Worm (Caenorhabditis elegans): ENCODE measurements around the gene Y53F4B.27.
"Not testable (repeated sequence)": the region's sequence is repeated elsewhere in the genome, so short reads cannot be mapped to it uniquely, and the experiment has no call there.

Gene Y53F4B.27

ce11 chrII:15145594-15145993, at the start of gene Y53F4B.27:
Gene Y53F4B.27, plus strand, starts transcription at chrII:15145894.
- TF ChIP-seq unc-62 (GFP tag; optimal IDR thresholded peaks at IDR 0.05), result no peak

DNA sequence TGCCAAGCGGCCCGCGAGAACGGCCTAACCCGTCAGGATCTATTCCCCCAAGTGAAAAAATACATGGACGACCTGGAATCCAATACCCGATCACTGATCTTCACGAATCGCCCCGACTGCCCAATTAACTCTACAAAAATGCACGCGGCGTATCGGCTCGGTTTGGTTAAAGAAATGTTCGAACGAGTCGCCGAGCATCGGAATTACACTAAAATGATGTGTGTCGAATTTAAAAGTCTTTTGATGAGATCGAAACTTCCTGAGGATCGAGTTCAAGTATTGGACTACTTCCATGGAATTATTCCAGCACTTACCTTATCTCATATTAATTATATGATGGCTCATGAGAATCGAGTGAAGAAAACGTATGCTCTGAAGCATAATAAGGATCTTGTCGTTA, 38.5 kb upstream of the Y53F4B.27 start:
- no peak for TF ChIP-seq unc-62 (GFP tag; optimal IDR thresholded peaks at IDR 0.05)

- TF ChIP-seq unc-62 (GFP tag; optimal IDR thresholded peaks at IDR 0.05), result no peak
Observed at ce11 chrII:15109844-15110243, 35.9 kb upstream of the Y53F4B.27 start, which contains the start of gene Y53F4B.39. Gene Y53F4B.39, plus strand, starts transcription at chrII:15110144.

- no peak for TF ChIP-seq unc-62 (GFP tag; optimal IDR thresholded peaks at IDR 0.05)
Observed at ce11 chrII:15111352-15111751, 34.3 kb upstream of the Y53F4B.27 start.

ce11 chrII:15119537-15120360, 25.9 kb upstream of the Y53F4B.27 start, which contains the start of gene arp-1:
Gene arp-1, plus strand, starts transcription at chrII:15120301.
- no peak for TF ChIP-seq unc-62 (GFP tag; optimal IDR thresholded peaks at IDR 0.05)

DNA sequence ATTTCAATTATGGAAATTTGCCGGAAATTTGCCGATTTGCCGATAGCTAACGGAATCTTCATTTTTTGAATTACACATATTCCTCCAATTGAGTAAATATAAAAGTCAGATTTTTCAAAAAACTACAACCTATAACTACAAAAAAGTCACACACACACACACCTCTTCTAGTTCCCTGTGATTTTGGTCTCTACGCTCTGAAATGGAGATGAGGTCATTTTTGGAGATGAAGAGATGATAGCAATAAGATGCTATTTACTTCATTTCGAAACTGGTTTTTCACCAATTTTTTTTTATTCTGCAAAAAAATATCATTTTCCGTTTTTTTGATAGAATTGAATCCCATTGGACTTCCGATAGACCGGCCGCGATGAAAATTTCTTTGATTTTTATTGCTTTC, 21.5 kb upstream of the Y53F4B.27 start, which contains the start of gene Y53F4B.23:
Y53F4B.23 (plus strand) TSS at position 312 of the 400 bp plus-strand sequence.
- TF ChIP-seq unc-62 (GFP tag; optimal IDR thresholded peaks at IDR 0.05), result no peak

DNA sequence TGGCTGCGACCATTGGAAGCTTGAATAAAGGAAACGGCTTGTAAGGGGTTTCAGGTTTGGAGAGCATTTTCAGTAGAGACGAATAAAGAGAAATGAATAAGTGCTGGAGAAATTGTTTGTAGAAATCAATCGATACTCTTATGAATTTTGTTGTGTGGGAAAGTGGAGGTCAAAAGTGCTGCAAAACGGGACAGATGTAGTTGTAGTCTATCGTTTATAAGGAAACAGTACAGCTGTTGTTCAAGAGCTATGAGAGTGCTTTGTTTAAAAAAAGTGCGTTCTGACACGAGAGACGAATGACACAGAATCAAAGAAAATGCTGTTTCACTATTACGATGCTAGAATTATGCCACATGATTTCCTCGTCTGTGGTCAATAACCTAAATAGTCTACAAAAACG, 15.2 kb upstream of the Y53F4B.27 start, which contains the start of gene Y53F4B.62:
Y53F4B.62 (minus strand) TSS at position 101 of the 400 bp plus-strand sequence.
- no peak for TF ChIP-seq unc-62 (GFP tag; optimal IDR thresholded peaks at IDR 0.05)

- TF ChIP-seq unc-62 (GFP tag; optimal IDR thresholded peaks at IDR 0.05), result no peak
Observed at ce11 chrII:15134332-15134731, 11.4 kb upstream of the Y53F4B.27 start, which contains the start of gene Y53F4B.24. Gene Y53F4B.24, minus strand, starts transcription at chrII:15134432.

- no peak for TF ChIP-seq unc-62 (GFP tag; optimal IDR thresholded peaks at IDR 0.05)
Observed at ce11 chrII:15135886-15136285, 9.8 kb upstream of the Y53F4B.27 start, which contains the start of gene Y53F4B.25. Gene Y53F4B.25, plus strand, starts transcription at chrII:15136186.

DNA sequence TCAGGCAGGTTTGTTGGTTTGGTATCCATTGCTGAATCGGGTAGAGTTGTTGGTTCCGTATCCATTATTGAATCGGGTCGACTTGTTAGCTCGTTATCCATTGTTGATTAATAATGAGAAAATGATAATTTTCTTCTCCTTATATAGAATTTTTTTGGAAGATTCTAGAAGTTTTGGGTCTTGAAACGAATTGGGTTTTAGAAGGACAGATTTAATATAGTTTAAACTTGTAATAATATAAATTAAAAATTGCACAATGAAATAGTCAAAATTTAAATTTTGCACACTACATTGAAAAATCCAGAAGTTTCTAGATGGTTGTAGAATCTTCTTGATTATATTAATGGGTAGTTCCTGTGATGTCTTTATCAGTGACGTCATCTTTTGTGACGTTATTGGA, 4.8 kb upstream of the Y53F4B.27 start, which contains the start of gene Y53F4B.26:
Y53F4B.26 (minus strand) TSS at position 101 of the 400 bp plus-strand sequence.
- not testable (repeated sequence) for TF ChIP-seq unc-62 (GFP tag; optimal IDR thresholded peaks at IDR 0.05)

DNA sequence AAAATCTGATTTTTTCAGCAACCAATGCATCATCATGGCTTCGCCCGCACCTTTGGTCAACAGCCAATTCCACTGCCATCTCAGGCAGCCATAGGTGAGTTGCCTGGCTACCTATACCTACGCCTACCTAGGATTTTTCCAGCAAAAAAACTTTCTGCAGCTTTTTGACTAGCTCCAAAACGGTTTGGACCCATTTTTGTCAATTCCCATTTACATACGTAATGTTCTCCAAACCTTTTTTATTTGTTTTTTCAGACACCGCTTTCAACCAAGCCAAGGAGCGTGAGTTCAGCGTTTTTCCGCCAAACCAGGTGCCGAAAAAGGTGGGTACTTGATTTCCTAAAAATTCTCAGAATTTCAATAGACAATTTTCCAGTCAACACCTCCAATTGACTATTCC, 2.0 kb upstream of the Y53F4B.27 start:
- no peak for TF ChIP-seq unc-62 (GFP tag; optimal IDR thresholded peaks at IDR 0.05)

DNA sequence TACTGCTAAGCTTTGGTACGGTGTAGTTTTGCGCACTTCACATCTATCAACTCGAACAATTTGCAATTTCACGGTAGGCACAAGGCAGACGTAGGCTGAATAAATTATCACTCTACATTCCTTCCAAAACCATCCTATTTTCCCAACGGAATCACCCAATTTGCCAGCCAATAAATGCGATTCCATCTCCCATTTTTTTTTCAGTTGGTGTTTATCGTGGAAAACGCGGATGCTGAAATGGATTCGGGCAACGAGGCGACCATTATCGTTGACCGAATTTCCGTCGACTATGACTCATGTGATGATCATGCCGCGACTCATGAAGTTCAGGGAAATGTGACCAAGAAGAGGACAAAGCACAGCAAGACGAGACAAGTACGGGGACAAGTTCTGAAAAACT, 2.7 kb downstream of the Y53F4B.27 start:
- no peak for TF ChIP-seq unc-62 (GFP tag; optimal IDR thresholded peaks at IDR 0.05)

- no peak for TF ChIP-seq unc-62 (GFP tag; optimal IDR thresholded peaks at IDR 0.05)
Observed at ce11 chrII:15157880-15158279, 12.2 kb downstream of the Y53F4B.27 start, which contains the start of gene ptr-20. Gene ptr-20, plus strand, starts transcription at chrII:15158180.

DNA sequence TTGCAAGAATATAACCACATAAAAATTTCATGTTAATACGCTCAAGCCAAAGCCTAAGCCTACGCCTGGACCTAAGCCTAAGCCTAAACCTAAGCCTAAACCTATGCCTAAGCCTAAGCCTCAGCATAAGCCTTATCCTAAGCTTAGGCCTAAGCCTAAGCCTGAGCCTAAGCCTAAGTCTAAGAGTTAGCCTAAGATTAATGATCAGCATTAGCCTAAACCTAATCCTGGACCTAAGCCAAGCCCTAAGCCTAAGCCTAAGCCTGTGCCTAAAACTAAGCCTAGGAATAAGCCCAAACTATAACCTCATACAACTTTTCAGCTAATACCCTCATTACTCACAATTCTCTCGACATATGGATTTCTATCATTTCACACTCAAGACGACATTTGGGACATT, 12.7 kb downstream of the Y53F4B.27 start:
- no peak for TF ChIP-seq unc-62 (GFP tag; optimal IDR thresholded peaks at IDR 0.05)

DNA sequence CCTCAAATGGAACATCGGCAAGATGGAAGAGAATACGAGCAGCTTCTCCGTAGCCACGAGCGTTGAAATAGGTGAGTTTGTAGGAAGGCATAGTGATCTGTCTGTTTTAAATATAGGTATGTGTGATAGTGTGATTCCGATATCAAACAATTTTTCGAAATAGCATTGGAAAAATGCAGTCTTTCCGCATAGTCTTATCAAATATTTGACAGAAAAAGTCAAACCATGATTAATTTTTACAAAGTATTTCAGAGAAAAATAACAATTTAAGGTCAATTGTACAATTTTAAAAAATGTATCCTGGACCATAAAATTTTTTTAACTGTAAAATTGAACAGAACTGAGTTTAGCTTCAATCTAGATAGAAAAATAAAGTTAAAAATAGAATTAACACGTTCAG, 18.8 kb downstream of the Y53F4B.27 start, which contains the start of gene gst-26:
gst-26 (minus strand) TSS at position 101 of the 400 bp plus-strand sequence.
- no peak for TF ChIP-seq unc-62 (GFP tag; optimal IDR thresholded peaks at IDR 0.05)

- no peak for TF ChIP-seq unc-62 (GFP tag; optimal IDR thresholded peaks at IDR 0.05)
Observed at ce11 chrII:15165681-15166235, 20.1 kb downstream of the Y53F4B.27 start, which contains the start of gene gst-27. Gene gst-27, minus strand, starts transcription at chrII:15165731.
